Fruit fly (Drosophila melanogaster): ENCODE measurements around the gene CG5708.
A peak's percentile ranks its signal among the peaks of the same experiment; 100 is the strongest.

Gene CG5708

dm6 chr2L:10232152-10232816, 5.7 kb upstream of the CG5708 start, which contains the start of gene eEF1delta (continued):
- no peak for TF ChIP-seq Ssrp (tag; optimal IDR thresholded peaks at IDR 0.05)
- TF ChIP-seq CG7357 (GFP tag; IDR thresholded peaks at IDR 0.05): peak; percentile 84
- no peak for TF ChIP-seq CG13123 (GFP tag; optimal IDR thresholded peaks at IDR 0.05)
- TF ChIP-seq pan (optimal IDR thresholded peaks at IDR 0.05): no peak
- TF ChIP-seq pan (GFP tag; optimal IDR thresholded peaks at IDR 0.05 in 1 of 2, IDR thresholded peaks at IDR 0.05 in 1 of 2): no peak
- TF ChIP-seq CG1024 (GFP tag; IDR thresholded peaks at IDR 0.05): peak; percentile 93
- TF ChIP-seq Atf3 (GFP tag; optimal IDR thresholded peaks at IDR 0.05): no peak
- TF ChIP-seq B-H1 (GFP tag; IDR thresholded peaks at IDR 0.05): no peak
- no peak for TF ChIP-seq Lpt (GFP tag; optimal IDR thresholded peaks at IDR 0.05)
- TF ChIP-seq Tbp (GFP tag; optimal IDR thresholded peaks at IDR 0.05): no peak
- TF ChIP-seq CG18262 (tag; optimal IDR thresholded peaks at IDR 0.05): no peak
- TF ChIP-seq Hr3 (GFP tag; optimal IDR thresholded peaks at IDR 0.05): no peak
- TF ChIP-seq cato (GFP tag; optimal IDR thresholded peaks at IDR 0.05; ENCODE audit: borderline replicate concordance): no peak
- TF ChIP-seq hbn (GFP tag; IDR thresholded peaks at IDR 0.05; ENCODE audit: partially characterized antibody): peak; percentile 14; the same call in 1 of the 2 replicates
- TF ChIP-seq ssp (GFP tag; IDR thresholded peaks at IDR 0.05): peak; percentile 93
- TF ChIP-seq Lhr (GFP tag; optimal IDR thresholded peaks at IDR 0.05): no peak
- TF ChIP-seq CG15479 (GFP tag; optimal IDR thresholded peaks at IDR 0.05): peak; percentile 45
- no peak for TF ChIP-seq CG1602 (GFP tag; optimal IDR thresholded peaks at IDR 0.05)

dm6 chr2L:10231510-10231909, 4.9 kb upstream of the CG5708 start, which contains the start of gene ova:
ova (minus strand) TSS chr2L:10231692.
- TF ChIP-seq gro (GFP tag; optimal IDR thresholded peaks at IDR 0.05) (no peak), CG7357 (GFP tag; IDR thresholded peaks at IDR 0.05) (peak; percentile 48; the same call in 1 of the 3 replicates), CG1024 (GFP tag; IDR thresholded peaks at IDR 0.05) (peak; percentile 85), grn (GFP tag; optimal IDR thresholded peaks at IDR 0.05) (peak; percentile 5), CG11560 (tag; IDR thresholded peaks at IDR 0.05) (peak; percentile 85; the same call in 2 of the 3 replicates), CG14667 (GFP tag; IDR thresholded peaks at IDR 0.05) (peak; percentile 20; the same call in 1 of the 2 replicates), ssp (GFP tag; IDR thresholded peaks at IDR 0.05) (peak; percentile 89), pfk (GFP tag; optimal IDR thresholded peaks at IDR 0.05) (peak; percentile 89), Dref (GFP tag; IDR thresholded peaks at IDR 0.05) (peak; percentile 55), CG34224 (GFP tag; IDR thresholded peaks at IDR 0.05; ENCODE audit: partially characterized antibody) (0 out of 3 replicates have a peak, but pooled peaks have one; percentile 11), toy (GFP tag; IDR thresholded peaks at IDR 0.05) (no peak), CG30020 (tag; optimal IDR thresholded peaks at IDR 0.05) (peak; percentile 96), pzg (GFP tag; optimal IDR thresholded peaks at IDR 0.05) (peak; percentile 26), CG9817 (tag; optimal IDR thresholded peaks at IDR 0.05) (no peak), CG17802 (tag; optimal IDR thresholded peaks at IDR 0.05) (peak; percentile 91), en (GFP tag; optimal IDR thresholded peaks at IDR 0.05) (no peak), MESR4 (GFP tag; optimal IDR thresholded peaks at IDR 0.05) (peak; percentile 67), Ada2b (GFP tag; IDR thresholded peaks at IDR 0.05) (no peak), sd (tag; optimal IDR thresholded peaks at IDR 0.05) (peak; percentile 12), CG1603 (tag; optimal IDR thresholded peaks at IDR 0.05) (peak; percentile 99)

dm6 chr2L:10231092-10231494, 4.5 kb upstream of the CG5708 start:
- TF ChIP-seq CG13424 (tag; optimal IDR thresholded peaks at IDR 0.05) (peak; percentile 6), lmd (GFP tag; IDR thresholded peaks at IDR 0.05) (no peak), cas (GFP tag; IDR thresholded peaks at IDR 0.05) (no peak), bab2 (GFP tag; optimal IDR thresholded peaks at IDR 0.05) (no peak), CG11504 (tag; optimal IDR thresholded peaks at IDR 0.05) (no peak), br (optimal IDR thresholded peaks at IDR 0.05) (no peak), CG12744 (GFP tag; optimal IDR thresholded peaks at IDR 0.05) (no peak), Dp (GFP tag; optimal IDR thresholded peaks at IDR 0.05) (no peak), dpn (GFP tag; optimal IDR thresholded peaks at IDR 0.05) (peak; percentile 25 to 32), CG15269 (tag; optimal IDR thresholded peaks at IDR 0.05) (peak; percentile 9), gcm (GFP tag; optimal IDR thresholded peaks at IDR 0.05) (no peak), crol (GFP tag; IDR thresholded peaks at IDR 0.05) (no peak), CG14050 (GFP tag; IDR thresholded peaks at IDR 0.05) (no peak), CG9727 (GFP tag; optimal IDR thresholded peaks at IDR 0.05) (peak; percentile 19), gsb (GFP tag; IDR thresholded peaks at IDR 0.05) (no peak)

Measured in whole organism, embryonic.